Worm (Caenorhabditis elegans) whole organism, L2 larva: Measurements from ENCODE around the gene psd-1.

Source experiments
- C34F6.9 ChIP-seq: fragments of 150-350 bp; optimal IDR thresholded peaks from 2 replicates; lab custom pipeline; 2014; ENCODE audit warnings: missing biosample characterization, missing genetic modification characterization
- F13H6.1 ChIP-seq: sonication (generic microtip); optimal IDR thresholded peaks from 2 replicates; lab custom pipeline; 2016; ENCODE audit warnings: missing genetic modification characterization, missing compliant biosample characterization
- R02D3.7 ChIP-seq: fragments of 150-350 bp; optimal IDR thresholded peaks from 2 replicates; lab custom pipeline; 2014; ENCODE audit warnings: missing biosample characterization, missing genetic modification characterization
- Y55F3AM.14 ChIP-seq: fragments of 200-800 bp; sonication (Bioruptor generic); optimal IDR thresholded peaks from 2 replicates; lab custom pipeline; 2018; ENCODE audit warnings: mild to moderate bottlenecking, missing genetic modification characterization, missing compliant biosample characterization
- alr-1 ChIP-seq: fragments of 150-350 bp; optimal IDR thresholded peaks from 2 replicates; lab custom pipeline; 2014; ENCODE audit warnings: missing biosample characterization, missing genetic modification characterization
- aly-2 ChIP-seq: fragments of 150-350 bp; optimal IDR thresholded peaks from 2 replicates; lab custom pipeline; 2014; ENCODE audit warnings: missing biosample characterization, missing genetic modification characterization
- ama-1 ChIP-seq: fragments of 150-350 bp; optimal IDR thresholded peaks from 2 replicates; lab custom pipeline; 2018; ENCODE audit warnings: inconsistent platforms
- ceh-16 ChIP-seq: fragments of 150-350 bp; optimal IDR thresholded peaks from 2 replicates; lab custom pipeline; 2014; ENCODE audit warnings: missing biosample characterization, missing genetic modification characterization
- ceh-82 ChIP-seq: fragments of 150-350 bp; optimal IDR thresholded peaks from 2 replicates; lab custom pipeline; 2014; ENCODE audit warnings: missing biosample characterization, missing genetic modification characterization
- crh-2 ChIP-seq: sonication (generic microtip); optimal IDR thresholded peaks from 2 replicates; lab custom pipeline; 2017; ENCODE audit warnings: missing biosample characterization, missing genetic modification characterization
- dmd-4 ChIP-seq: sonication (generic microtip); optimal IDR thresholded peaks from 2 replicates; lab custom pipeline; 2017; ENCODE audit warnings: missing biosample characterization, missing genetic modification characterization
- elt-1 ChIP-seq: fragments of 150-350 bp; optimal IDR thresholded peaks from 2 replicates; lab custom pipeline; 2014; ENCODE audit warnings: missing biosample characterization, missing genetic modification characterization
- elt-3 ChIP-seq: sonication (generic microtip); optimal IDR thresholded peaks from 2 replicates; lab custom pipeline; 2017; ENCODE audit warnings: missing biosample characterization, missing genetic modification characterization
- fos-1 ChIP-seq: fragments of 150-350 bp; optimal IDR thresholded peaks from 2 replicates; lab custom pipeline; 2014; ENCODE audit warnings: missing biosample characterization, missing genetic modification characterization
- gmeb-1 ChIP-seq: fragments of 150-350 bp; optimal IDR thresholded peaks from 2 replicates; lab custom pipeline; 2014; ENCODE audit warnings: missing biosample characterization, missing genetic modification characterization
- lin-11 ChIP-seq: fragments of 150-350 bp; sonication (generic microtip); optimal IDR thresholded peaks from 2 replicates; lab custom pipeline; 2014; ENCODE audit warnings: missing biosample characterization, missing genetic modification characterization, inconsistent platforms, mixed read lengths
- lin-39 ChIP-seq: fragments of 150-350 bp; optimal IDR thresholded peaks from 2 replicates; lab custom pipeline; 2014; ENCODE audit warnings: missing biosample characterization, missing genetic modification reagents, missing genetic modification characterization
- lsy-2 ChIP-seq, 2 experiments: fragments of 150-350 bp in 1 of 2; sonication (generic microtip) in 1 of 2; optimal IDR thresholded peaks; 2 replicates each; lab custom pipeline; 2014 to 2017; ENCODE audit warnings: missing biosample characterization in 2 of 2, missing genetic modification characterization in 2 of 2
- mab-5 ChIP-seq: fragments of 150-350 bp; optimal IDR thresholded peaks from 2 replicates; lab custom pipeline; 2014; ENCODE audit warnings: missing biosample characterization, missing genetic modification characterization
- mbf-1 ChIP-seq: sonication (generic microtip); optimal IDR thresholded peaks from 2 replicates; lab custom pipeline; 2017; ENCODE audit warnings: missing biosample characterization, missing genetic modification characterization
- mdl-1 ChIP-seq, 2 experiments: fragments of 150-350 bp in 1 of 2; sonication (generic microtip) in 1 of 2; optimal IDR thresholded peaks; 2 replicates each; lab custom pipeline; 2017; ENCODE audit warnings: missing biosample characterization in 2 of 2, missing genetic modification characterization in 2 of 2
- nhr-10 ChIP-seq: sonication (generic microtip); optimal IDR thresholded peaks from 2 replicates; lab custom pipeline; 2017; ENCODE audit warnings: missing biosample characterization, missing genetic modification characterization
- nhr-11 ChIP-seq: fragments of 150-350 bp; optimal IDR thresholded peaks from 2 replicates; lab custom pipeline; 2014; ENCODE audit warnings: missing biosample characterization, missing genetic modification characterization
- nhr-129 ChIP-seq: fragments of 150-350 bp; optimal IDR thresholded peaks from 2 replicates; lab custom pipeline; 2014; ENCODE audit warnings: missing biosample characterization, missing genetic modification characterization
- nhr-21 ChIP-seq: fragments of 150-350 bp; optimal IDR thresholded peaks from 2 replicates; lab custom pipeline; 2014; ENCODE audit warnings: missing biosample characterization, missing genetic modification characterization
- nhr-23 ChIP-seq: fragments of 150-350 bp; optimal IDR thresholded peaks from 2 replicates; lab custom pipeline; 2014; ENCODE audit warnings: missing biosample characterization, missing genetic modification reagents, missing genetic modification characterization
- nhr-25 ChIP-seq: fragments of 150-350 bp; sonication (generic microtip); optimal IDR thresholded peaks from 3 replicates; lab custom pipeline; 2014; ENCODE audit warnings: missing biosample characterization, missing genetic modification characterization
- nhr-6 ChIP-seq: fragments of 150-350 bp; optimal IDR thresholded peaks from 2 replicates; lab custom pipeline; 2014; ENCODE audit warnings: missing biosample characterization, missing genetic modification characterization
- sem-4 ChIP-seq: fragments of 150-350 bp; optimal IDR thresholded peaks from 2 replicates; lab custom pipeline; 2014; ENCODE audit warnings: missing biosample characterization, missing genetic modification reagents, missing genetic modification characterization
- skn-1 ChIP-seq: sonication (generic microtip); optimal IDR thresholded peaks from 2 replicates; lab custom pipeline; 2017; ENCODE audit warnings: missing biosample characterization, missing genetic modification characterization
- sma-3 ChIP-seq: sonication (generic microtip); optimal IDR thresholded peaks from 2 replicates; lab custom pipeline; 2016; ENCODE audit warnings: missing genetic modification reagents, missing genetic modification characterization, missing compliant biosample characterization
- sma-9 ChIP-seq, 2 experiments: fragments of 150-350 bp in 1 of 2; sonication (generic microtip) in 1 of 2; optimal IDR thresholded peaks; 2 replicates each; lab custom pipeline; 2014 to 2016; ENCODE audit warnings: missing genetic modification characterization in 2 of 2, mild to moderate bottlenecking in 1 of 2, missing biosample characterization in 1 of 2, missing compliant biosample characterization in 1 of 2, missing genetic modification reagents in 1 of 2, moderate library complexity in 1 of 2
- snpc-4 ChIP-seq: fragments of 150-350 bp; optimal IDR thresholded peaks from 2 replicates; lab custom pipeline; 2014; ENCODE audit warnings: missing biosample characterization, missing genetic modification characterization
- unc-39 ChIP-seq: fragments of 150-350 bp; optimal IDR thresholded peaks from 2 replicates; lab custom pipeline; 2014; ENCODE audit warnings: missing biosample characterization, missing genetic modification characterization
- unc-55 ChIP-seq: fragments of 150-350 bp; sonication (generic microtip); optimal IDR thresholded peaks from 3 replicates; lab custom pipeline; 2014; ENCODE audit warnings: missing biosample characterization, missing genetic modification reagents, missing genetic modification characterization
- unc-62 ChIP-seq: fragments of 150-350 bp; optimal IDR thresholded peaks from 2 replicates; lab custom pipeline; 2014; ENCODE audit warnings: missing biosample characterization, missing genetic modification reagents, missing genetic modification characterization
- zag-1 ChIP-seq: fragments of 150-350 bp; optimal IDR thresholded peaks from 2 replicates; lab custom pipeline; 2014; ENCODE audit warnings: missing biosample characterization, missing genetic modification characterization
- ztf-1 ChIP-seq: fragments of 200-800 bp; sonication (Bioruptor generic); conservative IDR thresholded peaks from 2 replicates; pipeline ENCODE4 v1.3.6; 2022; ENCODE audit warnings: missing genetic modification characterization, missing compliant biosample characterization
- ztf-11 ChIP-seq: sonication (generic microtip); optimal IDR thresholded peaks from 2 replicates; lab custom pipeline; 2017; ENCODE audit warnings: missing biosample characterization, missing genetic modification characterization
- ztf-4 ChIP-seq: fragments of 150-350 bp; optimal IDR thresholded peaks from 2 replicates; lab custom pipeline; 2014; ENCODE audit warnings: missing biosample characterization, missing genetic modification characterization

psd-1 gene

ce11 chrIII:7291216-7291615, 16.0 kb upstream of the psd-1 start:
- TF ChIP-seq skn-1 (tag; lab: Kevin White, UChicago), result no peak
- peak; percentile 34 for TF ChIP-seq crh-2 (tag; lab: Kevin White, UChicago)
- TF ChIP-seq ceh-82, result no peak
- no peak for TF ChIP-seq R02D3.7
- peak; percentile 20 for TF ChIP-seq unc-55
- TF ChIP-seq aly-2 (tag; lab: Kevin White, UChicago), result no peak
- TF ChIP-seq C34F6.9 (tag; lab: Kevin White, UChicago), result peak; percentile 26
- no peak for TF ChIP-seq ama-1 (lab: Kevin White, UChicago)
- no peak for TF ChIP-seq ztf-1 (GFP tag; lab: Robert Waterston, UW)
- no peak for TF ChIP-seq mab-5
- peak in 1 of 2 experiments; percentile 34 for TF ChIP-seq lsy-2 (tag; optimal IDR thresholded peaks at IDR 0.05; lab: Kevin White, UChicago)

DNA sequence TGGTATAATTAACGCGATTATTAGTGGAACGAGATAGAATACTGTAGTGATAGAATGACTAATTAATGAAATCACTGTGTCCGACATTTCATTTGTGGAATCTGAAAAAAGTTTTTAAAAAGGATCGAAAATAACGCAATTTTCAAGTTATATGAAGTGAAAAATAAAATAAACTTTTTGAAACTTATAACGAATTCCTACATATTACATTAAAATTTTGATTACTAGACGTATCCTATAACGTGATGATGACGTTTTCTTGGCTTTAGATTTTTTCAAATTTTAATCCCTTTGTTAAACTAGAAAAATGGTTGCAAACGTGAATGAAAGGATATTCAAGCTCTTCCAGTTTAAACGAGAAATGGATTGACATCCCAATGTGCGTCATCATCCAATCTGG, 15.3 kb upstream of the psd-1 start, which contains the start of gene algn-11:
Gene algn-11, minus strand, starts transcription at position 101 of the 400 bp plus-strand sequence.
- TF ChIP-seq elt-3 (tag; lab: Kevin White, UChicago) (no peak), mdl-1 (tag; optimal IDR thresholded peaks at IDR 0.05; lab: Kevin White, UChicago) (no peak), nhr-6 (no peak), gmeb-1 (tag; lab: Kevin White, UChicago) (no peak), nhr-129 (tag; lab: Kevin White, UChicago) (no peak), alr-1 (tag; lab: Kevin White, UChicago) (no peak), ama-1 (lab: Kevin White, UChicago) (no peak)

DNA sequence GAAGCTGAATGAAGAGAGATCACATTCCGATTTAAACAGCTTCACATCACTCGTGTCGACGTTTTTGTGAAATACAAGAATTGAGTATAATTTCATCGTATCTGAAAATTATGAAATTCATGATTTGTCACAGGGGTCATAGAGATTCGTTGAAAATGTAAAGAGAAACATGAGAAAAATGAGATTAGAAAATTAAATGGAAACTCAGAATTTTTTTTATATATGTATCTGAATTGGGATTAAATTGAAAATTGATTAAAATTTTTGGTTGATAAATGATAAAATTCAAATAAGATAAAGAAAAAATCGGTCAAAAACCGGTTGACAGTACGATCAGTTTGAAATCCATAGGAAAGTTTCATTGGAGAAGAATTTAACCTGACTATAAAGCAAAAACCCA, 12.3 kb upstream of the psd-1 start, which contains the start of gene ykt-6:
Gene ykt-6, minus strand, starts transcription at position 101 of the 400 bp plus-strand sequence.
- TF ChIP-seq ztf-11 (tag; lab: Kevin White, UChicago) (no peak), C34F6.9 (tag; lab: Kevin White, UChicago) (no peak), sem-4 (tag; lab: Kevin White, UChicago) (no peak), ztf-4 (no peak), gmeb-1 (tag; lab: Kevin White, UChicago) (no peak), ama-1 (lab: Kevin White, UChicago) (no peak), fos-1 (no peak), lin-39 (tag; lab: Kevin White, UChicago) (no peak)
- TF ChIP-seq, all 48 proteins: peak for 0

DNA sequence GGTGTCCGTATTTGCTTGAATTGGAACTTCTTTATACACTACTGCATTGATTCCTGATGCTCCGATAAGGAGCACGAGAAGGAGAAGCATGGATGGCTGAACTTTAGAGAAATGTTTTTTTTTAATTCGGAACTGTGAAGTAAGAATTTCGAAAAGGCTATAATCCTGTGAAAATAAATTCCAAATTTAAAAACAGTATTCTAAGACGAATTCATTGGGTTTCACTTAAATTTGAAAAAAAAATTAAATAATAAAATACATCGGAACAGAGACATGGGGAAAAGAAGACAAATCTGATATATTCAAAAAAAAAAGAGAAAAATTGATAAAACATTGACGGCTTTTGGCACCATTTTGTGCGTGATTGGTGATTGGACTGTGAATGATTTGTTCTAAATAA, 10.6 kb upstream of the psd-1 start, which contains the start of gene pho-5:
Gene pho-5, minus strand, starts transcription at position 101 of the 400 bp plus-strand sequence.
- no peak for TF ChIP-seq unc-55
- TF ChIP-seq sma-3 (GFP tag; lab: Kevin White, UChicago), result no peak

DNA sequence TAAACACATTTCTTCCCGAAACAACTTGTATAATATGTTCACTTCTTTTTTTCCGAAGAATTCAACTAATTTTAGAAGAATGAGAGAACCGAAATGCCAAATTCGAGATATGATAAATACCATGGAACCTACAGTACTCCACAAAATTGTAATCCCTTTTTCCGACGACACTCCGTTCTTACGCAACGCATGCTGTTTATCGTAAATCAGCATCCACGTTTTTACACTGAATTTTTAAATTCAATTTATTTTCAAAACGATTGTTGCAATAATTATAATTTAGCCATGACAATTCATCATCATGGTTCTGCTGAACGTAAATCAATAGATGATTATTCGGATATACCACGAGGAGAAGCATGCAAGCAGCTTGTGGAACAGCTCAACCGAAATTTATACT, 6.0 kb upstream of the psd-1 start, which contains the start of gene B0361.3:
Gene B0361.3, plus strand, starts transcription at position 284 of the 400 bp plus-strand sequence.
- TF ChIP-seq lsy-2 (tag; optimal IDR thresholded peaks at IDR 0.05; lab: Kevin White, UChicago) (peak in 1 of 2 experiments; percentile 68), crh-2 (tag; lab: Kevin White, UChicago) (peak; percentile 51), dmd-4 (tag; lab: Kevin White, UChicago) (no peak), unc-55 (peak; percentile 4)

DNA sequence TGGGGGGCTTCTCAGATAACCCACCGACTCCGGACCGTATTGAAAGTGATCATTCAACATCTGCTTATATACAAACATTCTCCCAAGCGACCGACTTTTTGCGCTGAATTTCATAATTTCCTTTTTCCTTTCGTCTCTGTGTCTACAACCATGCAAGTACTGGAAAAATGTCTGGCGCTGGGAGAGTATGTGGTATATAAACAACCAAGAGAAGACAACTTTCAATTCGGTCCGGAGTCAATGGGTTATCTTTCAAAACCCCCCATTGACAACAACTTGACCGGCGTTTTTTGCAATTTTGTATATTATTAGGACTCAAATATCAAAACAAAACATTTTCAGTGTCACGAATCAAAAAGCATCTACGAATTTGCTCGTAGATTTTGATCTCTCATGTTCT, 3.3 kb upstream of the psd-1 start:
- TF ChIP-seq nhr-11 (tag; lab: Kevin White, UChicago) (no peak), nhr-129 (tag; lab: Kevin White, UChicago) (peak; percentile 83), nhr-21 (peak; percentile 35), mbf-1 (tag; lab: Kevin White, UChicago) (no peak), dmd-4 (tag; lab: Kevin White, UChicago) (peak; percentile 44), nhr-6 (peak; percentile 16), C34F6.9 (tag; lab: Kevin White, UChicago) (peak; percentile 39), sma-3 (GFP tag; lab: Kevin White, UChicago) (peak; percentile 34), ceh-16 (no peak), snpc-4 (peak; percentile 99), nhr-10 (tag; lab: Kevin White, UChicago) (no peak), unc-55 (peak; percentile 39), sma-9 (GFP tag; optimal IDR thresholded peaks at IDR 0.05; lab: Kevin White, UChicago) (peak; percentile 75), sma-9 (tag; optimal IDR thresholded peaks at IDR 0.05; lab: Kevin White, UChicago) (no peak), F13H6.1 (tag; lab: Kevin White, UChicago) (no peak), lin-11 (tag; lab: Kevin White, UChicago) (peak; percentile 43), R02D3.7 (no peak), zag-1 (tag; lab: Kevin White, UChicago) (no peak), elt-1 (tag; lab: Kevin White, UChicago) (no peak), unc-62 (no peak), ama-1 (lab: Kevin White, UChicago) (no peak), skn-1 (tag; lab: Kevin White, UChicago) (no peak), sem-4 (tag; lab: Kevin White, UChicago) (no peak), elt-3 (tag; lab: Kevin White, UChicago) (no peak), ztf-11 (tag; lab: Kevin White, UChicago) (no peak), unc-39 (no peak), mab-5 (no peak), lin-39 (tag; lab: Kevin White, UChicago) (no peak), crh-2 (tag; lab: Kevin White, UChicago) (peak; percentile 76), nhr-23 (no peak), nhr-25 (tag; lab: Kevin White, UChicago) (no peak), Y55F3AM.14 (GFP tag; lab: Kevin White, UChicago) (no peak), ztf-4 (no peak)
